Worm (Caenorhabditis elegans) whole organism, L3 larva: ENCODE data around the gene his-72.

ENCODE experiments used
- pha-4 ChIP-seq: fragments of 150-350 bp; optimal IDR thresholded peaks from 2 replicates; lab custom pipeline; 2014; ENCODE audit warnings: missing biosample characterization, missing genetic modification reagents, missing genetic modification characterization
- snpc-4 ChIP-seq: fragments of 150-350 bp; optimal IDR thresholded peaks from 2 replicates; lab custom pipeline; 2014; ENCODE audit warnings: missing biosample characterization, missing genetic modification characterization
- unc-62 ChIP-seq: fragments of 150-350 bp; sonication (generic microtip); optimal IDR thresholded peaks from 4 replicates; lab custom pipeline; 2014; ENCODE audit warnings: missing biosample characterization, missing genetic modification reagents, missing genetic modification characterization

- TF ChIP-seq pha-4 (tag; lab: Kevin White, UChicago) = no peak
- TF ChIP-seq unc-62 (GFP tag; lab: Kevin White, UChicago) = no peak
- no peak for TF ChIP-seq snpc-4 (tag; lab: Kevin White, UChicago)
Observed at ce11 chrIII:12414533-12414932, 45.7 kb upstream of the his-72 start.
